Worm (Caenorhabditis elegans) whole organism, dauer: ENCODE measurements around the gene soap-1.

Experiments
- unc-62 ChIP-seq: sonication (generic microtip); optimal IDR thresholded peaks from 2 replicates; lab custom pipeline; 2017; ENCODE audit warnings: missing biosample characterization, missing genetic modification reagents, missing genetic modification characterization

Gene soap-1

ce11 chrV:7178843-7179242 lies 35.9 kb downstream of the soap-1 start, which contains the start of gene cpsf-2:
cpsf-2 (plus strand) TSS chrV:7179172.
- no peak for TF ChIP-seq unc-62 (GFP tag; lab: Kevin White, UChicago)

ce11 chrV:7175201-7175600 lies 39.5 kb downstream of the soap-1 start, which contains the start of gene lgc-39:
lgc-39 (plus strand) TSS chrV:7175501.
- no peak for TF ChIP-seq unc-62 (GFP tag; lab: Kevin White, UChicago)

- TF ChIP-seq unc-62 (GFP tag; lab: Kevin White, UChicago) = no peak
Measured at ce11 chrV:7166709-7167108, 48.0 kb downstream of the soap-1 start, which contains the start of gene ugt-36. ugt-36 (plus strand) TSS chrV:7167009.

ce11 chrV:7164210-7164609 lies 50.5 kb downstream of the soap-1 start, which contains the start of gene srh-83:
srh-83 (plus strand) TSS chrV:7164510.
- no peak for TF ChIP-seq unc-62 (GFP tag; lab: Kevin White, UChicago)

- TF ChIP-seq unc-62 (GFP tag; lab: Kevin White, UChicago) = no peak
Measured at ce11 chrV:7163477-7164114, 51.1 kb downstream of the soap-1 start, which contains the start of gene ugt-41. ugt-41 (minus strand) TSS chrV:7163595.

- TF ChIP-seq unc-62 (GFP tag; lab: Kevin White, UChicago) = no peak
Measured at ce11 chrV:7159391-7159790, 55.3 kb downstream of the soap-1 start, which contains the start of gene str-204. str-204 (plus strand) TSS chrV:7159691.

- no peak for TF ChIP-seq unc-62 (GFP tag; lab: Kevin White, UChicago)
Measured at ce11 chrV:7157089-7157488, 57.6 kb downstream of the soap-1 start, which contains the start of gene ugt-39. ugt-39 (plus strand) TSS chrV:7157142.

- no peak for TF ChIP-seq unc-62 (GFP tag; lab: Kevin White, UChicago)
Measured at ce11 chrV:7156079-7156478, 58.6 kb downstream of the soap-1 start, which contains the start of gene F10D2.10. F10D2.10 (minus strand) TSS chrV:7156179.
